Fruit fly (Drosophila melanogaster): ENCODE results near the gene CG15247.

CG15247 gene

DNA sequence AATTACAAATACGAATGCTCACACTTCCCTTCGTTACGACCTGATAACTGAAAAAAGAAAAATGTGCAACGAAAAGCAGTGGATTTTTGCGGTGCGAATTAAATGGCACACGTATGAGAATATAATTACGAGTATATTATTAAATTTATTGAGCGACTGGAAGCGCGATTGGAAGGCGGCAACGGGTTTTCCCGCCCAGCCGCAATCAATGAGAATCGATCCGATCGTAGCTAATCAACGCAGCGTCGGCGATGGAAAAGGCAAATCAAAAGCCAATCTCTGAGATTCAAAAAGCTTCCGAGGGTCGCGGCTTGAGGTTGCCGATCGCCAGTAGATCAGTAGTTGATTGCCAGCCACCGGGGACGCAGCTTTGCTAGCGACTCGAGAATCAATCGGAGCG lies 11.6 kb downstream of the CG15247 start, which contains the start of gene Ser7:
TSS of gene Ser7 (plus strand) at position 352 of the 400 bp plus-strand sequence.
- TF ChIP-seq fd96Ca (GFP tag; IDR thresholded peaks at IDR 0.05) (no peak), CG14655 (GFP tag; optimal IDR thresholded peaks at IDR 0.05) (no peak), CG15710 (tag; optimal IDR thresholded peaks at IDR 0.05) (no peak), CG9948 (tag; optimal IDR thresholded peaks at IDR 0.05) (no peak), D1 (tag; optimal IDR thresholded peaks at IDR 0.05) (no peak), CG8159 (tag; optimal IDR thresholded peaks at IDR 0.05) (no peak)

DNA sequence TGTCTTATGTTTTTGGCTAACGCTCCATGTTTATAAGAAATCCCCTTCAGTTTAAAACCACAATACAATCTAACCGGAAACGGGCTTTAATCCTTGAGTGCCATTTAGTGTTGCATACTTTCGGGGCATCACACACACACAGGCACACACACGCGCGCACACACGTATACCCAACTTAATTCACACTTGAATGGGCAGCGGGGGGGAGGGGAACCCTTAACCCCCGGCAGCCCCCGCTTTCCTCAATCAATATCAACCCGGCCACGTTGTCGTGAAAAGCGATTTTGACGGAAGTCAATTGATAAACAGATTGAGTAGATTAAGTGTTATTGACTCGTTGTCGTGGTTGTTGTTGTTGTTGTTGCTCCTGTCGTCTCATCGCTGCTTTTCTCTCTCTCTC lies 28.9 kb downstream of the CG15247 start:
- TF ChIP-seq Pif1B (GFP tag; optimal IDR thresholded peaks at IDR 0.05) (no peak), CG15710 (tag; optimal IDR thresholded peaks at IDR 0.05) (no peak)

DNA sequence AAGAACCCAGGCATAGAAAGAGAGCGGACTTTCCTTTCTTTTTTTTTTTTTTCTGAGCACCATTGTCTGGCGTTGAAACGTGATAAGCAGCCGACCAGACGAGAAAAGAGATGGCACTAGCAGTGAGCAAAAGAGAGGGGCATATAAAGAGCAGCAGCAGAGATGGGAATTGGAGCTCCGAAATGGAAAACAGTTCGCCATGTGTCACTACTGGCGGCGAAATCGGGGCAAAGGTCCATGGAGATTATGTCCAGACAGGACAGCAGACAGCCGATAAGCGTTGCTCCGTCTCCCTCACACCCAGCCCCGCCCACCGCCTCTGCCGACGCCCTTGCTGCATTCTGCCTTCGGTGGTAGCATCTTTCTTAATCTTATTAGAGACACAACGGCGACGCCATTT lies 43.4 kb downstream of the CG15247 start:
- no peak for TF ChIP-seq Snoo (tag; optimal IDR thresholded peaks at IDR 0.05)
- no peak for TF ChIP-seq gl (tag; optimal IDR thresholded peaks at IDR 0.05)
- TF ChIP-seq CG10348 (GFP tag; IDR thresholded peaks at IDR 0.05) = no peak
- no peak for TF ChIP-seq D1 (tag; optimal IDR thresholded peaks at IDR 0.05)
- TF ChIP-seq CG34367 (tag; optimal IDR thresholded peaks at IDR 0.05) = no peak
- no peak for TF ChIP-seq Ets98B (GFP tag; IDR thresholded peaks at IDR 0.05)
- TF ChIP-seq CG15710 (tag; optimal IDR thresholded peaks at IDR 0.05) = no peak
- TF ChIP-seq CG8159 (tag; optimal IDR thresholded peaks at IDR 0.05) = no peak
- TF ChIP-seq rn (GFP tag; IDR thresholded peaks at IDR 0.05) = no peak
- no peak for TF ChIP-seq Pif1B (GFP tag; optimal IDR thresholded peaks at IDR 0.05)
- TF ChIP-seq CG32121 (GFP tag; IDR thresholded peaks at IDR 0.05) = no peak
- TF ChIP-seq CG9948 (tag; optimal IDR thresholded peaks at IDR 0.05) = no peak
- TF ChIP-seq CG14655 (GFP tag; optimal IDR thresholded peaks at IDR 0.05) = no peak
- no peak for TF ChIP-seq CG17806 (tag; optimal IDR thresholded peaks at IDR 0.05)

DNA sequence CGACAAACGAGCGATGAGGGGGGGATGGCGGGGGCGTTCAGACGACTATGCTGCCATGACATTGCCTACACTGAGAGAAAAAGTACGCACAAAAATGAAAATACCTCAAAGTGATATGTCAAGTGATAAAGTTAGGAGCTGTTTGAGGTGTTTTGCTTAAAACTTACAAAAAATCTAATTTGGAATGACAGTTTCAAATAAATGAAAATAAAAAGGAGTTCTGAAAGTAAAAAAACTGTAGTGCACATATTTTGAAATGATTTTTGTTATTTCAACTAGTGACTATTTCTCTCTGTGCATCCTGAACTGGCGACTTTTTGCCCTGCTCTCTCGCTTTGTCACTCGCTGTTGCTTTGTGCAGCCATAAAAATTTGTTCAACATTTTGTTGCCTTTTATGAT lies 46.6 kb downstream of the CG15247 start:
- TF ChIP-seq CG4496 (GFP tag; IDR thresholded peaks at IDR 0.05) = no peak
- no peak for TF ChIP-seq Ets98B (GFP tag; IDR thresholded peaks at IDR 0.05)
- no peak for TF ChIP-seq Pif1A (GFP tag; optimal IDR thresholded peaks at IDR 0.05)
- TF ChIP-seq CG34367 (tag; optimal IDR thresholded peaks at IDR 0.05) = no peak
- TF ChIP-seq CG14655 (GFP tag; optimal IDR thresholded peaks at IDR 0.05) = peak; percentile 37
- no peak for TF ChIP-seq Snoo (tag; optimal IDR thresholded peaks at IDR 0.05)
- TF ChIP-seq gl (tag; optimal IDR thresholded peaks at IDR 0.05) = no peak
- no peak for TF ChIP-seq CG12605 (GFP tag; IDR thresholded peaks at IDR 0.05)
- TF ChIP-seq fd96Ca (GFP tag; IDR thresholded peaks at IDR 0.05) = no peak
- TF ChIP-seq EcR (GFP tag; optimal IDR thresholded peaks at IDR 0.05) = no peak
- peak; percentile 22 for TF ChIP-seq CG17806 (tag; optimal IDR thresholded peaks at IDR 0.05)
- peak; percentile 37 for TF ChIP-seq CG9948 (tag; optimal IDR thresholded peaks at IDR 0.05)
- TF ChIP-seq CG8159 (tag; optimal IDR thresholded peaks at IDR 0.05) = peak; percentile 48
- no peak for TF ChIP-seq rn (GFP tag; IDR thresholded peaks at IDR 0.05)
- TF ChIP-seq CG15710 (tag; optimal IDR thresholded peaks at IDR 0.05) = peak; percentile 21
- TF ChIP-seq Pif1B (GFP tag; optimal IDR thresholded peaks at IDR 0.05) = no peak
- no peak for TF ChIP-seq CG10348 (GFP tag; IDR thresholded peaks at IDR 0.05)
- peak; percentile 0 for TF ChIP-seq CG8301 (tag; optimal IDR thresholded peaks at IDR 0.05)
